ENCODE assay signal across 1 fruit fly cellular context in genomic region chr3L:16873127-16873543, dm6.
TF ChIP-seq lines count a peak whose summit lies in the region.

No protein-coding gene starts in this region.

TF ChIP-seq in whole organism, embryonic, 481 proteins besides CTCF, POLR2A, EP300 and RAD21 (continued from another document):
- no peak for TF ChIP-seq PHDP (tag; optimal IDR thresholded peaks at IDR 0.05; lab: Kevin White, UChicago)
- peak; percentile 28 for TF ChIP-seq trem (tag; optimal IDR thresholded peaks at IDR 0.05; lab: Kevin White, UChicago)
- no peak for TF ChIP-seq CG17829 (tag; optimal IDR thresholded peaks at IDR 0.05; lab: Kevin White, UChicago)
- no peak for TF ChIP-seq rib (GFP tag; IDR thresholded peaks at IDR 0.05; lab: Robert Waterston, UW)
- TF ChIP-seq CG8089 (GFP tag; optimal IDR thresholded peaks at IDR 0.05; lab: Kevin White, UChicago) = no peak
- TF ChIP-seq pb (GFP tag; optimal IDR thresholded peaks at IDR 0.05; lab: Kevin White, UChicago) = no peak
- TF ChIP-seq Sin3A (optimal IDR thresholded peaks at IDR 0.05; lab: Kevin White, UChicago) = no peak
- no peak for TF ChIP-seq Gug (GFP tag; IDR thresholded peaks at IDR 0.05; lab: Robert Waterston, UW)
- no peak for TF ChIP-seq inv (GFP tag; IDR thresholded peaks at IDR 0.05; lab: Robert Waterston, UW; ENCODE audit: partially characterized antibody)
- TF ChIP-seq tap (tag; optimal IDR thresholded peaks at IDR 0.05; lab: Kevin White, UChicago) = peak; percentile 34
- TF ChIP-seq CG5245 (GFP tag; optimal IDR thresholded peaks at IDR 0.05; lab: Kevin White, UChicago) = no peak
- TF ChIP-seq row (GFP tag; IDR thresholded peaks at IDR 0.05; lab: Robert Waterston, UW) = no peak
- TF ChIP-seq CG17802 (tag; optimal IDR thresholded peaks at IDR 0.05; lab: Kevin White, UChicago) = no peak
- no peak for TF ChIP-seq CG4854 (GFP tag; optimal IDR thresholded peaks at IDR 0.05; lab: Kevin White, UChicago)
- TF ChIP-seq CG11696 (GFP tag; IDR thresholded peaks at IDR 0.05; lab: Robert Waterston, UW) = no peak
- no peak for TF ChIP-seq CG7357 (GFP tag; IDR thresholded peaks at IDR 0.05; lab: Robert Waterston, UW)
- TF ChIP-seq unpg (GFP tag; optimal IDR thresholded peaks at IDR 0.05; lab: Kevin White, UChicago) = no peak
- no peak for TF ChIP-seq CG7987 (GFP tag; optimal IDR thresholded peaks at IDR 0.05; lab: Kevin White, UChicago)
- TF ChIP-seq CG9876 (GFP tag; optimal IDR thresholded peaks at IDR 0.05; lab: Kevin White, UChicago) = no peak
- TF ChIP-seq HLHmδ (GFP tag; optimal IDR thresholded peaks at IDR 0.05; lab: Kevin White, UChicago) = no peak
- 0 out of 2 replicates have a peak, but pooled peaks have one; percentile 50 for TF ChIP-seq Nf-YA (GFP tag; IDR thresholded peaks at IDR 0.05; lab: Robert Waterston, UW)
- TF ChIP-seq CG32532 (GFP tag; IDR thresholded peaks at IDR 0.05; lab: Robert Waterston, UW) = no peak
- no peak for TF ChIP-seq CG7928 (GFP tag; optimal IDR thresholded peaks at IDR 0.05; lab: Kevin White, UChicago)
- no peak for TF ChIP-seq Bteb2 (GFP tag; optimal IDR thresholded peaks at IDR 0.05; lab: Kevin White, UChicago)
- TF ChIP-seq CG15011 (GFP tag; optimal IDR thresholded peaks at IDR 0.05; lab: Kevin White, UChicago) = no peak
- TF ChIP-seq MTF-1 (GFP tag; optimal IDR thresholded peaks at IDR 0.05; lab: Kevin White, UChicago; ENCODE audit: borderline replicate concordance) = no peak
- TF ChIP-seq CG4820 (GFP tag; optimal IDR thresholded peaks at IDR 0.05; lab: Kevin White, UChicago) = no peak
- TF ChIP-seq sug (tag; optimal IDR thresholded peaks at IDR 0.05; lab: Kevin White, UChicago) = no peak
- no peak for TF ChIP-seq C15 (GFP tag; IDR thresholded peaks at IDR 0.05; lab: Robert Waterston, UW)
- no peak for TF ChIP-seq CG6854 (GFP tag; optimal IDR thresholded peaks at IDR 0.05; lab: Kevin White, UChicago)
- TF ChIP-seq Ets97D (GFP tag; optimal IDR thresholded peaks at IDR 0.05; lab: Kevin White, UChicago) = no peak
- TF ChIP-seq nau (GFP tag; optimal IDR thresholded peaks at IDR 0.05; lab: Kevin White, UChicago) = no peak
- TF ChIP-seq run (tag; optimal IDR thresholded peaks at IDR 0.05; lab: Kevin White, UChicago) = no peak
- TF ChIP-seq sima (GFP tag; optimal IDR thresholded peaks at IDR 0.05; lab: Kevin White, UChicago) = no peak
- TF ChIP-seq CG3163 (GFP tag; optimal IDR thresholded peaks at IDR 0.05; lab: Kevin White, UChicago) = no peak
- no peak for TF ChIP-seq Deaf1 (tag; optimal IDR thresholded peaks at IDR 0.05; lab: Kevin White, UChicago)
- peak; percentile 29 for TF ChIP-seq CG1233 (GFP tag; optimal IDR thresholded peaks at IDR 0.05; lab: Kevin White, UChicago)
- no peak for TF ChIP-seq Bgb (GFP tag; IDR thresholded peaks at IDR 0.05; lab: Robert Waterston, UW; ENCODE audit: partially characterized antibody)
- TF ChIP-seq CG12391 (tag; optimal IDR thresholded peaks at IDR 0.05; lab: Kevin White, UChicago) = no peak
- TF ChIP-seq CHES-1-like (GFP tag; optimal IDR thresholded peaks at IDR 0.05; lab: Kevin White, UChicago) = no peak
- TF ChIP-seq CG14014 (GFP tag; IDR thresholded peaks at IDR 0.05; lab: Robert Waterston, UW) = no peak
- no peak for TF ChIP-seq Hey (tag; optimal IDR thresholded peaks at IDR 0.05; lab: Kevin White, UChicago)
- TF ChIP-seq CG6765 (GFP tag; optimal IDR thresholded peaks at IDR 0.05; lab: Kevin White, UChicago) = no peak
- peak; percentile 25 for TF ChIP-seq CG6654 (GFP tag; optimal IDR thresholded peaks at IDR 0.05; lab: Kevin White, UChicago)
- no peak for TF ChIP-seq sc (optimal IDR thresholded peaks at IDR 0.05; lab: Kevin White, UChicago)
- no peak for TF ChIP-seq sc (GFP tag; optimal IDR thresholded peaks at IDR 0.05; lab: Kevin White, UChicago)
- no peak for TF ChIP-seq ttk (GFP tag; IDR thresholded peaks at IDR 0.05; lab: Robert Waterston, UW)
- peak; percentile 30 for TF ChIP-seq CG17359 (tag; optimal IDR thresholded peaks at IDR 0.05; lab: Kevin White, UChicago)
- no peak for TF ChIP-seq CG4328 (GFP tag; optimal IDR thresholded peaks at IDR 0.05; lab: Kevin White, UChicago)
- TF ChIP-seq CG12236 (GFP tag; optimal IDR thresholded peaks at IDR 0.05; lab: Kevin White, UChicago) = no peak
- TF ChIP-seq Gsc (GFP tag; IDR thresholded peaks at IDR 0.05; lab: Robert Waterston, UW) = no peak
- TF ChIP-seq HLH3B (GFP tag; IDR thresholded peaks at IDR 0.05; lab: Robert Waterston, UW) = no peak; the same call in 1 of the 2 replicates
- TF ChIP-seq gsb (GFP tag; IDR thresholded peaks at IDR 0.05; lab: Robert Waterston, UW) = no peak
- no peak for TF ChIP-seq cg (GFP tag; optimal IDR thresholded peaks at IDR 0.05; lab: Kevin White, UChicago)
- TF ChIP-seq Elba2 (GFP tag; optimal IDR thresholded peaks at IDR 0.05; lab: Kevin White, UChicago) = no peak
- peak; percentile 13 for TF ChIP-seq Abd-B (GFP tag; optimal IDR thresholded peaks at IDR 0.05; lab: Kevin White, UChicago)
- no peak for TF ChIP-seq CG1832 (GFP tag; optimal IDR thresholded peaks at IDR 0.05; lab: Kevin White, UChicago)
